Fruit fly (Drosophila melanogaster) whole organism, adult: ENCODE results near the gene CG42525.

Experiments used
- CG11617 ChIP-seq: fragments of 200-800 bp; sonication (Bioruptor generic); optimal IDR thresholded peaks from 2 replicates; lab custom pipeline; 2017; ENCODE audit warnings: mild to moderate bottlenecking, missing biosample characterization, missing genetic modification reagents, missing genetic modification characterization
- CG12768 ChIP-seq: fragments of 200-800 bp; sonication (Bioruptor generic); optimal IDR thresholded peaks from 2 replicates; lab custom pipeline; 2017; ENCODE audit warnings: missing biosample characterization, missing genetic modification characterization, mild to moderate bottlenecking, moderate library complexity, missing genetic modification reagents
- CG14711 ChIP-seq: fragments of 200-800 bp; sonication (Bioruptor generic); optimal IDR thresholded peaks from 2 replicates; lab custom pipeline; 2018; ENCODE audit warnings: missing biosample characterization, mild to moderate bottlenecking, missing genetic modification characterization, moderate library complexity
- CG1620 ChIP-seq: fragments of 200-800 bp; sonication (Bioruptor generic); optimal IDR thresholded peaks from 2 replicates; lab custom pipeline; 2016; ENCODE audit warnings: missing biosample characterization, missing genetic modification characterization
- CG33017 ChIP-seq: fragments of 200-800 bp; sonication (Bioruptor generic); optimal IDR thresholded peaks from 2 replicates; lab custom pipeline; 2018; ENCODE audit warnings: missing biosample characterization, mild to moderate bottlenecking, missing genetic modification characterization, moderate library complexity
- CG7045 ChIP-seq: fragments of 200-800 bp; sonication (Bioruptor generic); optimal IDR thresholded peaks from 2 replicates; lab custom pipeline; 2017; ENCODE audit warnings: missing biosample characterization, mild to moderate bottlenecking, missing genetic modification characterization
- CG7101 ChIP-seq: fragments of 200-800 bp; sonication (Bioruptor generic); optimal IDR thresholded peaks from 2 replicates; lab custom pipeline; 2018; ENCODE audit warnings: missing biosample characterization, mild to moderate bottlenecking, missing genetic modification characterization, moderate library complexity
- Clk ChIP-seq: fragments of 200-800 bp; sonication (Bioruptor generic); optimal IDR thresholded peaks from 2 replicates; lab custom pipeline; 2017; ENCODE audit warnings: missing biosample characterization, missing genetic modification characterization
- Crg-1 ChIP-seq: fragments of 200-800 bp; sonication (Bioruptor generic); optimal IDR thresholded peaks from 2 replicates; lab custom pipeline; 2016; ENCODE audit warnings: missing biosample characterization, missing genetic modification characterization
- cic ChIP-seq: fragments of 200-800 bp; sonication (Bioruptor generic); optimal IDR thresholded peaks from 2 replicates; lab custom pipeline; 2017; ENCODE audit warnings: missing biosample characterization, mild to moderate bottlenecking, missing genetic modification characterization, moderate library complexity
- cnc ChIP-seq, 2 experiments: fragments of >200 bp; optimal IDR thresholded peaks; 2 replicates each; lab custom pipeline; 2017
- kay ChIP-seq: fragments of 200-800 bp; sonication (Bioruptor generic); peaks from one replicate; lab custom pipeline; 2016; ENCODE audit warnings: missing biosample characterization, missing genetic modification characterization, borderline replicate concordance
- ovo ChIP-seq: fragments of 200-800 bp; sonication (Bioruptor generic); optimal IDR thresholded peaks from 2 replicates; lab custom pipeline; 2016; ENCODE audit warnings: missing biosample characterization, missing genetic modification characterization
- pad ChIP-seq: fragments of 200-800 bp; sonication (Bioruptor generic); optimal IDR thresholded peaks from 3 replicates; lab custom pipeline; 2017; ENCODE audit warnings: missing biosample characterization, missing genetic modification characterization, mild to moderate bottlenecking, moderate library complexity, missing genetic modification reagents

DNA sequence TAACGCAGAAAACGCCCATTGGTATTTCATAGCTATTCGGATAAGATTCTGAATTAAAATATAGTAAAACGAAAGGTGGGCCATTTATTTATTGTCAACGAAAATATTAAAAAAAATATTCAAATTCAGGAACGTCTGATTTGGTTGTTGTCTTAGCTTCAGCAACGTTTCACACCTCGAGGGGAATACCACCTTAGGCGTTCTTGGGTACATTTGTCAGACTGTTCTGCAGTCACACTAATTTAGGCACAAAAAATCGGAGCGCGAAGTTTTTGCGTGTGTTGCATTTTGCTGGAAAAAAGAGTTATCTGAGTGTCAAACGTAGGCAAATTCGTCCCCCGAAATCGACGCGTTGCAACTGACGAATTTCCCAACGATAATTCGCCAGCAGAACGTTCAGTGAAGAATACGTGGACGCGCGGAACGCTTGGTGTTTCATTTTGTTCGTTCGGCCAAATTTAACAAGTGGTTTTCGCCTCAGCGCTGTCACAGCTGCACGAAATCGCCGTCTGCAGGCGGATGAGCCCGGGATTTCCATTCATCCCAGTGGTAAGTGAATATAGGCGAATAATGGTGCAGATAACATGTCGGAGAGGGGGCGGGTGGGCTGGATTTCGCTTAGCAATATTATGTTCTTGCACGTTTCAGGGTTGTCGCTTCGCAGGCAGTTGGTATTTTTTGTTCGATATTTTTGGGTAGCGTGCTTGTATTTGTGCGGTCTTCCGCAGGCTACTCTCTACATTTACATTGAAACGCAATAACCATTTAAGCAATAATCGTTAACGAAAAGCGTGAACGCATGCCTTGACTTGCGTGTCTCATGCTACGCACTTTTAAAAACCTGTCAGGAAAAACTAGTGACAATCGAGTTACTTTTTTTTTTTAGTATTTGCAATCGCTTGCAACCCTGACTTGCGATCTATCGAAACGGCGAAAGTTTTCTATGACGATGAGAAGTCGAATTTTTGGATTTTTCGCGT, 35.5 kb upstream of the CG42525 start, which contains the start of gene Larp4B:
- TF ChIP-seq CG33017 (tag; lab: Kevin White, UChicago) (no peak), CG14711 (tag; lab: Kevin White, UChicago) (peak; percentile 95), CG7101 (peak; percentile 1), Clk (GFP tag; lab: Kevin White, UChicago) (no peak), CG1620 (peak; percentile 31), CG11617 (GFP tag; lab: Kevin White, UChicago) (peak; percentile 10), CG12768 (no peak), cnc (optimal IDR thresholded peaks at IDR 0.05; lab: Kevin White, UChicago) (peak in 1 of 2 experiments; percentile 0), CG7045 (GFP tag; lab: Kevin White, UChicago) (peak; percentile 25), ovo (GFP tag; lab: Kevin White, UChicago) (no peak), kay (no peak), cic (GFP tag; lab: Kevin White, UChicago) (no peak), pad (GFP tag; lab: Kevin White, UChicago) (peak; percentile 24), Crg-1 (GFP tag; lab: Kevin White, UChicago) (no peak)
